Worm (Caenorhabditis elegans) whole organism, midembryonic: ENCODE results near the gene srbc-22.

Experiments used
- T22C8.4 ChIP-seq: fragments of 200-800 bp; sonication (Bioruptor generic); IDR thresholded peaks from 2 replicates; pipeline ENCODE4 v1.3.6; 2022; ENCODE audit warnings: missing genetic modification characterization, missing compliant biosample characterization
- cog-1 ChIP-seq: sonication (generic microtip); optimal IDR thresholded peaks from 2 replicates; lab custom pipeline; 2016; ENCODE audit warnings: missing genetic modification characterization, missing compliant biosample characterization
- flt-1 ChIP-seq: fragments of 200-800 bp; sonication (Bioruptor generic); IDR thresholded peaks from 2 replicates; pipeline ENCODE4 v1.3.6; 2022; ENCODE audit warnings: missing genetic modification characterization, missing compliant biosample characterization
- klf-2 ChIP-seq: fragments of 200-800 bp; sonication (Bioruptor generic); conservative IDR thresholded peaks from 2 replicates; pipeline ENCODE4 v1.3.6; 2022; ENCODE audit warnings: missing genetic modification reagents, missing genetic modification characterization, missing compliant biosample characterization
- med-1 ChIP-seq: sonication (generic microtip); optimal IDR thresholded peaks from 2 replicates; lab custom pipeline; 2017; ENCODE audit warnings: missing genetic modification characterization, mild to moderate bottlenecking, missing compliant biosample characterization, antibody characterized with exemption, missing genetic modification reagents; ENCODE audit not compliant: insufficient read depth
- ref-1 ChIP-seq: fragments of 200-800 bp; sonication (Bioruptor generic); conservative IDR thresholded peaks from 2 replicates; pipeline ENCODE4 v1.3.6; 2022; ENCODE audit warnings: missing genetic modification reagents, missing genetic modification characterization, missing compliant biosample characterization
- tab-1 ChIP-seq: fragments of 200-800 bp; sonication (Bioruptor generic); IDR thresholded peaks from 2 replicates; pipeline ENCODE4 v1.3.6; 2022; ENCODE audit warnings: missing genetic modification characterization, missing compliant biosample characterization
- ztf-23 ChIP-seq: fragments of 200-800 bp; sonication (Bioruptor generic); IDR thresholded peaks from 2 replicates; pipeline ENCODE4 v1.3.6; 2022; ENCODE audit warnings: missing genetic modification reagents, missing genetic modification characterization, missing compliant biosample characterization
- ztf-29 ChIP-seq: fragments of 200-800 bp; sonication (Bioruptor generic); IDR thresholded peaks from 2 replicates; pipeline ENCODE4 v1.3.6; 2022; ENCODE audit warnings: missing genetic modification reagents, missing genetic modification characterization, missing compliant biosample characterization

The srbc-22 gene

ce11 chrV:2156830-2157229 lies at the start of gene srbc-22:
TSS of gene srbc-22 (plus strand) at chrV:2157130.
- no peak for TF ChIP-seq T22C8.4

DNA sequence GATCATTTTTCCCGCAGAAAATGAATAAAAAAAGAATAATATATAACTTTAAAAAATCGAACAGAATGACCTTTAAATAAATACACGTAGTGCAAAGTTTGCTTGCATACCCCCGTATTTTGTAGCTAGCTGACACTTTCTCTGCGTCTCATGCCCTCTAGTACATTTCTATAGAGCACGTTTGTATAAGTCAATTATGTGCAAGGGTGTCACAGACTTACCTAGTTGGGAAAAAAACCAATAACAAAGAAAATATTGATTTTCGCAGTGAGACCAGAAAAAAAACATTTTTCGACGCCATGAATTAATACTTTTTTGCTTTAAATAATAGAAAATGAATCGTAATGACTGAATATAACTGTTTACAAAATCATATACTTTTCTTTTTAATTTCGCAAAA lies 47.6 kb upstream of the srbc-22 start, which contains the start of gene ckb-4:
Gene ckb-4 (minus strand): TSS at position 140 of the 400 bp plus-strand sequence.
- TF ChIP-seq ztf-29 (GFP tag; lab: Robert Waterston, UW): no peak
- TF ChIP-seq klf-2 (GFP tag; lab: Robert Waterston, UW): no peak
- TF ChIP-seq med-1: no peak
- TF ChIP-seq tab-1 (GFP tag; lab: Robert Waterston, UW): no peak
- no peak for TF ChIP-seq ref-1 (GFP tag; lab: Robert Waterston, UW)
- no peak for TF ChIP-seq cog-1
- TF ChIP-seq ztf-23: no peak
- TF ChIP-seq T22C8.4: no peak
- TF ChIP-seq flt-1 (GFP tag; lab: Robert Waterston, UW): no peak

DNA sequence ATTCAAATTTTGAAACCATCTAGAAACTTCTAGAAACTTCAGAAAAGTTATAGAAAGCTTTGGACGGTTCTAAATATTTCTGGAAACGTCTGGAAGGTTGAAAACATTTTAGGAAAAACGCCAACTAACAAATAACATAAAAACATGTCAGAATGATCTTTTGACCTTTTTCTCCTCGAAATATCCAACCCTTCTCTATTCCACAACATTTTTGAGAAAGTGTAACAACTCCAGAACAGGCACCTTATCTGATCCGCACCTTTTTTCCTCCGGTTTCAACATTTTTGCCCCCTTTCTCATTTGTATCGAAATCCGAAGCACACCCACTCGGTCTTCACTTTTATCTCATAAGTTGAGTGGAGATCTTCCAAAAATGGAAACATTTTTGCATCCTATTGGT lies 46.6 kb upstream of the srbc-22 start, which contains the start of gene F22F7.3:
Gene F22F7.3 (plus strand): TSS at position 301 of the 400 bp plus-strand sequence.
- TF ChIP-seq ztf-29 (GFP tag; lab: Robert Waterston, UW) (no peak), T22C8.4 (no peak), klf-2 (GFP tag; lab: Robert Waterston, UW) (no peak), tab-1 (GFP tag; lab: Robert Waterston, UW) (no peak), flt-1 (GFP tag; lab: Robert Waterston, UW) (no peak), cog-1 (no peak), ref-1 (GFP tag; lab: Robert Waterston, UW) (no peak), ztf-23 (no peak), med-1 (no peak)

- TF ChIP-seq flt-1 (GFP tag; lab: Robert Waterston, UW): no peak
- TF ChIP-seq ztf-29 (GFP tag; lab: Robert Waterston, UW): no peak
- no peak for TF ChIP-seq cog-1
- TF ChIP-seq ref-1 (GFP tag; lab: Robert Waterston, UW): no peak
- TF ChIP-seq klf-2 (GFP tag; lab: Robert Waterston, UW): no peak
- no peak for TF ChIP-seq T22C8.4
- no peak for TF ChIP-seq med-1
- no peak for TF ChIP-seq ztf-23
Measured at ce11 chrV:2118574-2118973, 38.4 kb upstream of the srbc-22 start, which contains the start of gene bgnt-1.2. TSS of gene bgnt-1.2 (minus strand) at chrV:2118674.

- TF ChIP-seq tab-1 (GFP tag; lab: Robert Waterston, UW) (no peak), T22C8.4 (no peak), klf-2 (GFP tag; lab: Robert Waterston, UW) (no peak), cog-1 (no peak), ztf-23 (no peak), med-1 (no peak), ztf-29 (GFP tag; lab: Robert Waterston, UW) (no peak), ref-1 (GFP tag; lab: Robert Waterston, UW) (no peak), flt-1 (GFP tag; lab: Robert Waterston, UW) (no peak)
Measured at ce11 chrV:2119529-2119928, 37.4 kb upstream of the srbc-22 start, which contains the start of gene F22F7.11. TSS of gene F22F7.11 (plus strand) at chrV:2119829.

ce11 chrV:2121910-2122362 lies 35.0 kb upstream of the srbc-22 start, which contains the start of gene F22F7.8:
TSS of gene F22F7.8 (minus strand) at chrV:2121960.
- TF ChIP-seq ztf-29 (GFP tag; lab: Robert Waterston, UW) (no peak), flt-1 (GFP tag; lab: Robert Waterston, UW) (no peak), ztf-23 (no peak), cog-1 (no peak), tab-1 (GFP tag; lab: Robert Waterston, UW) (no peak), med-1 (no peak), T22C8.4 (no peak), klf-2 (GFP tag; lab: Robert Waterston, UW) (no peak), ref-1 (GFP tag; lab: Robert Waterston, UW) (no peak)

ce11 chrV:2122517-2122916 lies 34.4 kb upstream of the srbc-22 start, which contains the start of gene F22F7.2:
TSS of gene F22F7.2 (plus strand) at chrV:2122782.
- TF ChIP-seq ref-1 (GFP tag; lab: Robert Waterston, UW) (no peak), ztf-23 (no peak), med-1 (no peak), flt-1 (GFP tag; lab: Robert Waterston, UW) (no peak), klf-2 (GFP tag; lab: Robert Waterston, UW) (no peak), tab-1 (GFP tag; lab: Robert Waterston, UW) (no peak), T22C8.4 (no peak), ztf-29 (GFP tag; lab: Robert Waterston, UW) (no peak), cog-1 (no peak)

- TF ChIP-seq T22C8.4 (no peak), cog-1 (no peak), klf-2 (GFP tag; lab: Robert Waterston, UW) (no peak), ztf-29 (GFP tag; lab: Robert Waterston, UW) (no peak), tab-1 (GFP tag; lab: Robert Waterston, UW) (no peak), ref-1 (GFP tag; lab: Robert Waterston, UW) (no peak), ztf-23 (no peak), flt-1 (GFP tag; lab: Robert Waterston, UW) (no peak), med-1 (no peak)
Measured at ce11 chrV:2123164-2123563, 33.8 kb upstream of the srbc-22 start.

DNA sequence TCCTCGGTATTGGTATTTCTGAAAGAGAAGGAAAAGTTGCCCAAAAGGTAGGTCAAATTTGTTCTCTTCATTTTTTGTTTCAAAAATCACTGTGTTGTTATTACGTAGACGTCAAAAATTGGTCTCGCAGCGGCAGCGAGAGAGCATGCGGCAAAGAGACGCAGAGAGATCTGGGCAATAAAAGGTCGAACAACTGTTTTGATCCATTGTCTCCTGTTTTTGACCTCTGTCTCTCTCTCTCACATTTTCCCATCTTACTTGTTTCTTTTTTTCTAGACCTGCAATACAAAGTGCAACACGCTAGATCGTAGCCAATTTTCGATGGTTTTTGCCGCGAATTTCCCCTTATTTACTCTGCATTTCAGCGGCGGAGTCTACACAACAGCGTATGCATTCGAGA lies 30.4 kb upstream of the srbc-22 start:
- TF ChIP-seq T22C8.4 (0 out of 2 replicates have a peak, but pooled peaks have one; percentile 19), ztf-23 (no peak)

ce11 chrV:2126996-2127585 lies 29.8 kb upstream of the srbc-22 start, which contains the start of gene ldp-1:
TSS of gene ldp-1 (plus strand) at chrV:2127535.
- TF ChIP-seq ztf-23: no peak
- TF ChIP-seq tab-1 (GFP tag; lab: Robert Waterston, UW): no peak
- TF ChIP-seq med-1: no peak
- peak; percentile 49 for TF ChIP-seq cog-1
- TF ChIP-seq ztf-29 (GFP tag; lab: Robert Waterston, UW): no peak
- TF ChIP-seq T22C8.4: 0 out of 2 replicates have a peak, but pooled peaks have one; percentile 3
- no peak for TF ChIP-seq klf-2 (GFP tag; lab: Robert Waterston, UW)
- peak; percentile 22; the same call in 1 of the 2 replicates for TF ChIP-seq flt-1 (GFP tag; lab: Robert Waterston, UW)
